Worm (Caenorhabditis elegans) whole organism, early embryonic: ENCODE results near the gene K08D8.9.

Experiments used
- B0310.2 ChIP-seq: sonication (generic microtip); optimal IDR thresholded peaks from 2 replicates; lab custom pipeline; 2016; ENCODE audit warnings: mild to moderate bottlenecking, missing genetic modification characterization, missing compliant biosample characterization
- F13C5.2 ChIP-seq: sonication (generic microtip); optimal IDR thresholded peaks from 2 replicates; lab custom pipeline; 2017; ENCODE audit warnings: mild to moderate bottlenecking, missing genetic modification characterization, inconsistent platforms, missing compliant biosample characterization
- aly-1 ChIP-seq: sonication (generic microtip); optimal IDR thresholded peaks from 2 replicates; lab custom pipeline; 2016; ENCODE audit warnings: missing genetic modification characterization, missing compliant biosample characterization
- ama-1 ChIP-seq: fragments of 150-350 bp; optimal IDR thresholded peaks from 2 replicates; lab custom pipeline; 2014
- ceh-36 ChIP-seq: sonication (generic microtip); optimal IDR thresholded peaks from 2 replicates; lab custom pipeline; 2016; ENCODE audit warnings: missing genetic modification characterization, inconsistent platforms, missing compliant biosample characterization
- ets-7 ChIP-seq: sonication (generic microtip); optimal IDR thresholded peaks from 2 replicates; lab custom pipeline; 2016; ENCODE audit warnings: missing genotype, missing genetic modification characterization, missing compliant biosample characterization
- flt-1 ChIP-seq: fragments of 200-800 bp; sonication (Bioruptor generic); IDR thresholded peaks from 2 replicates; pipeline ENCODE4 v1.3.6; 2022; ENCODE audit warnings: missing genetic modification characterization, missing compliant biosample characterization
- hmbx-1 ChIP-seq: sonication (generic microtip); optimal IDR thresholded peaks from 2 replicates; lab custom pipeline; 2016; ENCODE audit warnings: mild to moderate bottlenecking, missing genetic modification characterization, missing compliant biosample characterization
- hmg-4 ChIP-seq: fragments of 200-800 bp; sonication (Bioruptor generic); optimal IDR thresholded peaks from 2 replicates; lab custom pipeline; 2018; ENCODE audit warnings: mild to moderate bottlenecking, missing genetic modification characterization, missing compliant biosample characterization
- pes-1 ChIP-seq: fragments of 200-800 bp; sonication (Bioruptor generic); IDR thresholded peaks from 2 replicates; pipeline ENCODE4 v1.3.6; 2022; ENCODE audit warnings: missing genetic modification reagents, missing genetic modification characterization, missing compliant biosample characterization
- scrt-1 ChIP-seq: fragments of 200-800 bp; sonication (Bioruptor generic); IDR thresholded peaks from 2 replicates; pipeline ENCODE4 v1.3.6; 2022; ENCODE audit warnings: missing genetic modification characterization, missing compliant biosample characterization
- sea-1 ChIP-seq: fragments of 200-800 bp; sonication (Bioruptor generic); conservative IDR thresholded peaks from 2 replicates; pipeline ENCODE4 v1.3.6; 2022; ENCODE audit warnings: missing genetic modification characterization, missing compliant biosample characterization
- tbx-37 ChIP-seq: fragments of 200-800 bp; sonication (Bioruptor generic); conservative IDR thresholded peaks from 2 replicates; pipeline ENCODE4 v1.3.6; 2022; ENCODE audit warnings: missing genetic modification reagents, missing genetic modification characterization, missing compliant biosample characterization
- tra-4 ChIP-seq: sonication (generic microtip); optimal IDR thresholded peaks from 2 replicates; lab custom pipeline; 2017; ENCODE audit warnings: missing genetic modification characterization, missing compliant biosample characterization

DNA sequence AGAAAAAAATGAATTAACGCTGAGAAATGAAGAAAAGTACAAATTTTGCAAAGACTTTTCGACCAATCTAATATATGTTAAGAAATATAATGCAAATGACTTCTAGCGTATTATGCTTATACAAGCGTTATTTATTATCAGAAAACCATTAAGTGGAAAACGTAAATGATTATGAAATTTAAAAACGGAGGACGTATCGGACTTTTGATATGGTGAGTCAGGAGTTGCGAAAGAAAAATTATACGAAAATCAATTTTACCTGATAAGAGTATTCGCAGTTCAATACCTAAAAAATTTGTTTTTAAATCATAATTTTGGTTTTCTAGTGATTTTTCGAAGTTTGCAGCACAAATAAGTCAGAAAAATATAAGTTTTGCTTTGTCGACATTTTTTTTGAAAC lies 22.9 kb upstream of the K08D8.9 start:
- TF ChIP-seq flt-1 (GFP tag; lab: Robert Waterston, UW) (no peak), pes-1 (GFP tag; lab: Robert Waterston, UW) (no peak), F13C5.2 (no peak), aly-1 (tag; lab: Kevin White, UChicago) (no peak), ceh-36 (tag; lab: Kevin White, UChicago) (no peak), ama-1 (lab: Kevin White, UChicago) (no peak), tbx-37 (GFP tag; lab: Robert Waterston, UW) (no peak), sea-1 (no peak), tra-4 (tag; lab: Kevin White, UChicago) (no peak), ets-7 (tag; lab: Kevin White, UChicago) (no peak), hmbx-1 (no peak), hmg-4 (GFP tag; lab: Kevin White, UChicago) (no peak), B0310.2 (tag; lab: Kevin White, UChicago) (no peak), scrt-1 (GFP tag; lab: Robert Waterston, UW) (no peak)
